Fruit fly (Drosophila melanogaster) whole organism, prepupa: Measurements from ENCODE around the gene CG9586.
A peak's percentile ranks its signal among the peaks of the same experiment; 100 is the strongest.

Experiments used
- Blimp-1 ChIP-seq: fragments of 200-800 bp; sonication (Bioruptor generic); optimal IDR thresholded peaks from 3 replicates; lab custom pipeline; 2017; ENCODE audit warnings: missing biosample characterization, missing genetic modification characterization, mild to moderate bottlenecking, moderate library complexity, missing genetic modification reagents
- CG10631 ChIP-seq: fragments of 200-800 bp; sonication (Bioruptor generic); optimal IDR thresholded peaks from 2 replicates; lab custom pipeline; 2016; ENCODE audit warnings: missing biosample characterization, missing genetic modification characterization
- CG11762 ChIP-seq: fragments of 200-800 bp; sonication (Bioruptor generic); optimal IDR thresholded peaks from 3 replicates; lab custom pipeline; 2016; ENCODE audit warnings: missing biosample characterization, missing genetic modification characterization; ENCODE audit not compliant: insufficient read depth
- CG11902 ChIP-seq: fragments of 200-800 bp; sonication (Bioruptor generic); optimal IDR thresholded peaks from 3 replicates; lab custom pipeline; 2016; ENCODE audit warnings: missing biosample characterization, missing genetic modification characterization
- CG15336 ChIP-seq: fragments of 200-800 bp; sonication (Bioruptor generic); IDR thresholded peaks from 2 replicates; pipeline ENCODE4 v1.3.6; 2022; ENCODE audit warnings: missing biosample characterization, missing genetic modification characterization
- CG1621 ChIP-seq: fragments of 200-800 bp; sonication (Bioruptor generic); optimal IDR thresholded peaks from 3 replicates; lab custom pipeline; 2018; ENCODE audit warnings: missing biosample characterization, mild to moderate bottlenecking, missing genetic modification characterization
- CG16779 ChIP-seq: fragments of 200-800 bp; sonication (Bioruptor generic); optimal IDR thresholded peaks from 3 replicates; lab custom pipeline; 2017; ENCODE audit warnings: missing biosample characterization, mild to moderate bottlenecking, missing genetic modification characterization
- CG3032 ChIP-seq: fragments of 200-800 bp; optimal IDR thresholded peaks from 2 replicates; lab custom pipeline; 2019; ENCODE audit warnings: missing biosample characterization, mild to moderate bottlenecking, missing genetic modification characterization, moderate library complexity
- CG32006 ChIP-seq: fragments of 200-800 bp; sonication (Bioruptor generic); optimal IDR thresholded peaks from 3 replicates; lab custom pipeline; 2017; ENCODE audit warnings: missing biosample characterization, mild to moderate bottlenecking, missing genetic modification characterization
- CG3919 ChIP-seq: fragments of 200-800 bp; sonication (Bioruptor generic); optimal IDR thresholded peaks from 3 replicates; lab custom pipeline; 2016; ENCODE audit warnings: missing biosample characterization, missing genetic modification characterization
- CG4318 ChIP-seq: fragments of 200-800 bp; sonication (Bioruptor generic); optimal IDR thresholded peaks from 3 replicates; lab custom pipeline; 2017; ENCODE audit warnings: missing biosample characterization, mild to moderate bottlenecking, missing genetic modification characterization
- CG6163 ChIP-seq: fragments of 200-800 bp; sonication (Bioruptor generic); IDR thresholded peaks from 3 replicates; pipeline ENCODE4 v1.3.6; 2022; ENCODE audit warnings: missing biosample characterization, missing genetic modification characterization
- CG6276 ChIP-seq: fragments of 200-800 bp; sonication (Bioruptor generic); optimal IDR thresholded peaks from 2 replicates; lab custom pipeline; 2017; ENCODE audit warnings: missing biosample characterization, mild to moderate bottlenecking, missing genetic modification characterization
- CG6792 ChIP-seq: fragments of 200-800 bp; sonication (Bioruptor generic); optimal IDR thresholded peaks from 3 replicates; lab custom pipeline; 2016; ENCODE audit warnings: missing biosample characterization, missing genetic modification characterization
- CG6808 ChIP-seq: fragments of 200-800 bp; sonication (Bioruptor generic); optimal IDR thresholded peaks from 3 replicates; lab custom pipeline; 2017; ENCODE audit warnings: missing biosample characterization, missing genetic modification characterization, mild to moderate bottlenecking, moderate library complexity, missing genetic modification reagents
- CG7368 ChIP-seq: fragments of 200-800 bp; sonication (Bioruptor generic); optimal IDR thresholded peaks from 3 replicates; lab custom pipeline; 2016; ENCODE audit warnings: missing biosample characterization, missing genetic modification characterization
- CG8119 ChIP-seq: fragments of 200-800 bp; sonication (Bioruptor generic); IDR thresholded peaks from 3 replicates; pipeline ENCODE4 v1.3.6; 2022; ENCODE audit warnings: missing biosample characterization, missing genetic modification characterization
- CG8319 ChIP-seq: fragments of 200-800 bp; sonication (Bioruptor generic); optimal IDR thresholded peaks from 3 replicates; lab custom pipeline; 2016; ENCODE audit warnings: missing biosample characterization, missing genetic modification characterization
- CG9139 ChIP-seq: fragments of 200-800 bp; sonication (Bioruptor generic); optimal IDR thresholded peaks from 3 replicates; lab custom pipeline; 2017; ENCODE audit warnings: missing biosample characterization, mild to moderate bottlenecking, missing genetic modification characterization
- Eip75B ChIP-seq: fragments of 200-800 bp; sonication (Bioruptor generic); optimal IDR thresholded peaks from 3 replicates; lab custom pipeline; 2016; ENCODE audit warnings: missing biosample characterization, missing genetic modification characterization
- Eip78C ChIP-seq: fragments of 200-800 bp; sonication (Bioruptor generic); peaks from one replicate; lab custom pipeline; 2016; ENCODE audit warnings: missing biosample characterization, missing genetic modification characterization
- Eip93F ChIP-seq: fragments of 200-800 bp; sonication (Bioruptor generic); optimal IDR thresholded peaks from 2 replicates; lab custom pipeline; 2016; ENCODE audit warnings: missing biosample characterization, mild to moderate bottlenecking, missing genetic modification characterization
- Ets21C ChIP-seq: fragments of 200-800 bp; sonication (Bioruptor generic); optimal IDR thresholded peaks from 3 replicates; lab custom pipeline; 2016; ENCODE audit warnings: missing biosample characterization, missing genetic modification characterization
- Ets96B ChIP-seq: fragments of 200-800 bp; optimal IDR thresholded peaks from 2 replicates; lab custom pipeline; 2019; ENCODE audit warnings: missing biosample characterization, mild to moderate bottlenecking, missing genetic modification characterization, moderate library complexity
- Gug ChIP-seq: fragments of 200-800 bp; sonication (Bioruptor generic); IDR thresholded peaks from 2 replicates; pipeline ENCODE4 v1.3.6; 2022; ENCODE audit warnings: missing biosample characterization, missing genetic modification characterization
- Hr4 ChIP-seq: fragments of 200-800 bp; sonication (Bioruptor generic); optimal IDR thresholded peaks from 3 replicates; lab custom pipeline; 2016; ENCODE audit warnings: missing biosample characterization, missing genetic modification characterization
- Lpt ChIP-seq: fragments of 200-800 bp; sonication (Bioruptor generic); optimal IDR thresholded peaks from 3 replicates; lab custom pipeline; 2016; ENCODE audit warnings: missing biosample characterization, missing genetic modification characterization
- Met ChIP-seq: fragments of 200-800 bp; sonication (Bioruptor generic); optimal IDR thresholded peaks from 3 replicates; lab custom pipeline; 2016; ENCODE audit warnings: missing biosample characterization, missing genetic modification characterization
- OdsH ChIP-seq: fragments of 200-800 bp; sonication (Bioruptor generic); optimal IDR thresholded peaks from 3 replicates; lab custom pipeline; 2016; ENCODE audit warnings: missing biosample characterization, missing genetic modification characterization
- Smox ChIP-seq: fragments of 200-800 bp; sonication (Bioruptor generic); optimal IDR thresholded peaks from 3 replicates; lab custom pipeline; 2016; ENCODE audit warnings: missing biosample characterization, missing genetic modification characterization
- Sox102F ChIP-seq: fragments of 200-800 bp; sonication (Bioruptor generic); optimal IDR thresholded peaks from 2 replicates; lab custom pipeline; 2016; ENCODE audit warnings: missing biosample characterization, mild to moderate bottlenecking, missing genetic modification characterization
- Sox14 ChIP-seq: fragments of 200-800 bp; sonication (Bioruptor generic); optimal IDR thresholded peaks from 3 replicates; lab custom pipeline; 2016; ENCODE audit warnings: missing biosample characterization, missing genetic modification characterization
- Sox15 ChIP-seq: fragments of 200-800 bp; sonication (Bioruptor generic); optimal IDR thresholded peaks from 3 replicates; lab custom pipeline; 2016; ENCODE audit warnings: missing biosample characterization, missing genetic modification characterization
- achi ChIP-seq: fragments of 200-800 bp; sonication (Bioruptor generic); optimal IDR thresholded peaks from 3 replicates; lab custom pipeline; 2016; ENCODE audit warnings: missing biosample characterization, missing genetic modification characterization
- acj6 ChIP-seq: fragments of 200-800 bp; sonication (Bioruptor generic); optimal IDR thresholded peaks from 3 replicates; lab custom pipeline; 2016; ENCODE audit warnings: missing biosample characterization, missing genetic modification characterization
- eg ChIP-seq: fragments of 200-800 bp; sonication (Bioruptor generic); IDR thresholded peaks from 3 replicates; pipeline ENCODE4 v1.3.6; 2022; ENCODE audit warnings: missing biosample characterization, missing genetic modification characterization
- esn ChIP-seq: fragments of 200-800 bp; sonication (Bioruptor generic); optimal IDR thresholded peaks from 2 replicates; lab custom pipeline; 2016; ENCODE audit warnings: missing biosample characterization, mild to moderate bottlenecking, missing genetic modification characterization, moderate library complexity
- fd59A ChIP-seq: fragments of 200-800 bp; sonication (Bioruptor generic); optimal IDR thresholded peaks from 2 replicates; lab custom pipeline; 2017; ENCODE audit warnings: missing biosample characterization, mild to moderate bottlenecking, missing genetic modification characterization, missing genetic modification reagents
- fkh ChIP-seq: fragments of 200-800 bp; sonication (Bioruptor generic); optimal IDR thresholded peaks from 3 replicates; lab custom pipeline; 2017; ENCODE audit warnings: missing biosample characterization, mild to moderate bottlenecking, missing genetic modification characterization, moderate library complexity
- lz ChIP-seq: fragments of 200-800 bp; sonication (Bioruptor generic); optimal IDR thresholded peaks from 3 replicates; lab custom pipeline; 2016; ENCODE audit warnings: missing biosample characterization, missing genetic modification characterization
- net ChIP-seq: fragments of 200-800 bp; sonication (Bioruptor generic); optimal IDR thresholded peaks from 3 replicates; lab custom pipeline; 2016; ENCODE audit warnings: missing biosample characterization, missing genetic modification characterization
- pdm3 ChIP-seq: fragments of 200-800 bp; sonication (Bioruptor generic); optimal IDR thresholded peaks from 3 replicates; lab custom pipeline; 2016; ENCODE audit warnings: missing biosample characterization, missing genetic modification characterization
- salr ChIP-seq, 2 experiments: fragments of 200-800 bp; sonication (Bioruptor generic); optimal IDR thresholded peaks; 3 replicates each; lab custom pipeline; 2016 to 2018; ENCODE audit warnings: missing biosample characterization in 2 of 2, missing genetic modification characterization in 2 of 2, mild to moderate bottlenecking in 1 of 2
- spab ChIP-seq: fragments of 200-800 bp; sonication (Bioruptor generic); optimal IDR thresholded peaks from 2 replicates; lab custom pipeline; 2017; ENCODE audit warnings: missing biosample characterization, mild to moderate bottlenecking, missing genetic modification characterization, missing genetic modification reagents
- svp ChIP-seq: fragments of 200-800 bp; sonication (Bioruptor generic); peaks from one replicate; lab custom pipeline; 2016; ENCODE audit warnings: missing biosample characterization, missing genetic modification characterization
- topi ChIP-seq: fragments of 200-800 bp; sonication (Bioruptor generic); optimal IDR thresholded peaks from 3 replicates; lab custom pipeline; 2016; ENCODE audit warnings: missing biosample characterization, missing genetic modification characterization
- vri ChIP-seq: fragments of 200-800 bp; sonication (Bioruptor generic); optimal IDR thresholded peaks from 3 replicates; lab custom pipeline; 2016; ENCODE audit warnings: missing biosample characterization, mild to moderate bottlenecking, missing genetic modification characterization

The CG9586 gene

dm6 chr2L:9133169-9133568, 33.1 kb downstream of the CG9586 start (continued):
- TF ChIP-seq CG4318 (peak; percentile 40), CG10631 (GFP tag; lab: Kevin White, UChicago) (peak; percentile 72), achi (GFP tag; lab: Kevin White, UChicago) (peak; percentile 71), Eip75B (GFP tag; lab: Kevin White, UChicago) (peak; percentile 18), CG9139 (peak; percentile 48), CG3032 (tag; lab: Kevin White, UChicago) (peak; percentile 73), Met (GFP tag; lab: Kevin White, UChicago) (peak; percentile 51), esn (GFP tag; lab: Kevin White, UChicago) (peak; percentile 63), eg (peak; percentile 75), Gug (peak; percentile 38), CG6163 (GFP tag; lab: Robert Waterston, UW) (peak; percentile 72; the same call in 2 of the 3 replicates), CG16779 (peak; percentile 40), Smox (GFP tag; lab: Kevin White, UChicago) (peak; percentile 45), vri (GFP tag; lab: Kevin White, UChicago) (no peak), pdm3 (peak; percentile 39), CG32006 (GFP tag; lab: Kevin White, UChicago) (peak; percentile 69), CG7368 (GFP tag; lab: Kevin White, UChicago) (peak; percentile 49), CG6792 (peak; percentile 48), Ets96B (tag; lab: Kevin White, UChicago) (peak; percentile 72), net (peak; percentile 55), Ets21C (no peak), fd59A (GFP tag; lab: Kevin White, UChicago) (peak; percentile 15), CG8319 (GFP tag; lab: Kevin White, UChicago) (peak; percentile 27), Lpt (GFP tag; lab: Kevin White, UChicago) (peak; percentile 22), Eip93F (GFP tag; lab: Kevin White, UChicago) (no peak), topi (peak; percentile 27), svp (GFP tag; lab: Kevin White, UChicago) (peak; percentile 24), Sox14 (peak; percentile 12), CG15336 (peak; percentile 82), Sox102F (GFP tag; lab: Kevin White, UChicago) (peak; percentile 36), CG8119 (GFP tag; lab: Robert Waterston, UW) (peak; percentile 68), CG11762 (GFP tag; lab: Kevin White, UChicago) (peak; percentile 44), Blimp-1 (no peak), CG6276 (peak; percentile 38), fkh (GFP tag; lab: Kevin White, UChicago) (no peak), CG1621 (tag; lab: Kevin White, UChicago) (peak; percentile 34), Hr4 (GFP tag; lab: Kevin White, UChicago) (peak; percentile 36)

dm6 chr2L:9130934-9131333, 35.4 kb downstream of the CG9586 start:
- TF ChIP-seq CG6808 (GFP tag; lab: Kevin White, UChicago) = no peak
- TF ChIP-seq fkh (GFP tag; lab: Kevin White, UChicago) = peak; percentile 8
- TF ChIP-seq, all 60 proteins: peak for 1

dm6 chr2L:9127072-9127646, 39.2 kb downstream of the CG9586 start:
- TF ChIP-seq spab (GFP tag; lab: Kevin White, UChicago) = no peak
- TF ChIP-seq Lpt (GFP tag; lab: Kevin White, UChicago) = no peak
- TF ChIP-seq Met (GFP tag; lab: Kevin White, UChicago) = peak; percentile 29
- peak; percentile 25 for TF ChIP-seq CG3919 (GFP tag; lab: Kevin White, UChicago)
- no peak for TF ChIP-seq fd59A (GFP tag; lab: Kevin White, UChicago)
- TF ChIP-seq CG1621 (tag; lab: Kevin White, UChicago) = no peak
- TF ChIP-seq CG11902 (GFP tag; lab: Kevin White, UChicago) = no peak
- TF ChIP-seq CG10631 (GFP tag; lab: Kevin White, UChicago) = peak; percentile 2
- no peak for TF ChIP-seq Sox15 (GFP tag; lab: Kevin White, UChicago)
- TF ChIP-seq svp (GFP tag; lab: Kevin White, UChicago) = peak; percentile 52
- TF ChIP-seq eg = 0 out of 3 replicates have a peak, but pooled peaks have one; percentile 47
- TF ChIP-seq Eip75B (GFP tag; lab: Kevin White, UChicago) = peak; percentile 50
- no peak for TF ChIP-seq CG6276
- TF ChIP-seq OdsH (GFP tag; lab: Kevin White, UChicago) = no peak
- no peak for TF ChIP-seq acj6 (GFP tag; lab: Kevin White, UChicago)
- TF ChIP-seq net = no peak
- no peak for TF ChIP-seq salr (GFP tag; optimal IDR thresholded peaks at IDR 0.05; lab: Kevin White, UChicago)
- no peak for TF ChIP-seq CG16779
- TF ChIP-seq lz (GFP tag; lab: Kevin White, UChicago) = peak; percentile 14
- TF ChIP-seq CG6163 (GFP tag; lab: Robert Waterston, UW) = peak; percentile 49; the same call in 2 of the 3 replicates
- peak; percentile 36 for TF ChIP-seq Eip78C (GFP tag; lab: Kevin White, UChicago)
- TF ChIP-seq CG6792 = no peak
